Fruit fly (Drosophila melanogaster) whole organism, embryonic: ENCODE measurements around the gene CG5355.

Source experiments
- Blimp-1 ChIP-seq: fragments of 200-800 bp; sonication (Bioruptor generic); optimal IDR thresholded peaks from 3 replicates; lab custom pipeline; 2018; ENCODE audit warnings: missing biosample characterization, missing genetic modification characterization, mild to moderate bottlenecking, moderate library complexity, missing genetic modification reagents
- CG12299 ChIP-seq: fragments of 200-800 bp; sonication (Bioruptor generic); optimal IDR thresholded peaks from 2 replicates; lab custom pipeline; 2018; ENCODE audit warnings: missing biosample characterization, mild to moderate bottlenecking, missing genetic modification characterization
- CG12391 ChIP-seq: fragments of 200-800 bp; sonication (Bioruptor generic); optimal IDR thresholded peaks from 3 replicates; lab custom pipeline; 2018; ENCODE audit warnings: missing biosample characterization, mild to moderate bottlenecking, missing genetic modification characterization, moderate library complexity
- CG14710 ChIP-seq: fragments of 200-800 bp; sonication (Bioruptor generic); optimal IDR thresholded peaks from 3 replicates; lab custom pipeline; 2019; ENCODE audit warnings: missing biosample characterization, mild to moderate bottlenecking, missing genetic modification characterization, moderate library complexity
- CG15696 ChIP-seq: fragments of 200-800 bp; sonication (Bioruptor generic); optimal IDR thresholded peaks from 2 replicates; lab custom pipeline; 2019; ENCODE audit warnings: missing biosample characterization, mild to moderate bottlenecking, missing genetic modification characterization, moderate library complexity
- CG17385 ChIP-seq: fragments of 200-800 bp; sonication (Bioruptor generic); optimal IDR thresholded peaks from 3 replicates; lab custom pipeline; 2018; ENCODE audit warnings: missing biosample characterization, mild to moderate bottlenecking, missing genetic modification characterization
- CG2678 ChIP-seq: fragments of 200-800 bp; sonication (Bioruptor generic); optimal IDR thresholded peaks from 3 replicates; lab custom pipeline; 2019; ENCODE audit warnings: missing biosample characterization, mild to moderate bottlenecking, missing genetic modification characterization, moderate library complexity
- CG32772 ChIP-seq: fragments of 200-800 bp; sonication (Bioruptor generic); IDR thresholded peaks from 2 replicates; pipeline ENCODE4 v1.3.6; 2022; ENCODE audit warnings: missing biosample characterization, missing genetic modification characterization
- CG6689 ChIP-seq: fragments of 200-800 bp; sonication (Bioruptor generic); IDR thresholded peaks from 2 replicates; pipeline ENCODE4 v1.3.6; 2022; ENCODE audit warnings: missing biosample characterization, missing genetic modification characterization
- CG7556 ChIP-seq: fragments of 200-800 bp; sonication (Bioruptor generic); optimal IDR thresholded peaks from 2 replicates; lab custom pipeline; 2017; ENCODE audit warnings: missing biosample characterization, mild to moderate bottlenecking, missing genetic modification characterization
- CG8388 ChIP-seq: fragments of 200-800 bp; sonication (Bioruptor generic); optimal IDR thresholded peaks from 2 replicates; lab custom pipeline; 2019; ENCODE audit warnings: missing biosample characterization, mild to moderate bottlenecking, missing genetic modification characterization, moderate library complexity
- CG9215 ChIP-seq: fragments of 200-800 bp; sonication (Bioruptor generic); IDR thresholded peaks from 2 replicates; pipeline ENCODE4 v1.3.6; 2022; ENCODE audit warnings: missing biosample characterization, missing genetic modification characterization
- CG9437 ChIP-seq: fragments of 200-800 bp; sonication (Bioruptor generic); optimal IDR thresholded peaks from 2 replicates; lab custom pipeline; 2018; ENCODE audit warnings: missing biosample characterization, mild to moderate bottlenecking, missing genetic modification characterization
- CG9932 ChIP-seq: fragments of 200-800 bp; sonication (Bioruptor generic); IDR thresholded peaks from 2 replicates; pipeline ENCODE4 v1.3.6; 2022; ENCODE audit warnings: missing biosample characterization, missing genetic modification characterization
- Chrac-16 ChIP-seq: fragments of 200-800 bp; sonication (Bioruptor generic); optimal IDR thresholded peaks from 3 replicates; lab custom pipeline; 2016; ENCODE audit warnings: missing biosample characterization, missing genetic modification characterization
- Dbx ChIP-seq: fragments of 200-800 bp; sonication (Bioruptor generic); IDR thresholded peaks from 3 replicates; pipeline ENCODE4 v1.3.6; 2022; ENCODE audit warnings: missing biosample characterization, missing genetic modification characterization
- E2f1 ChIP-seq: fragments of 200-800 bp; sonication (Bioruptor generic); IDR thresholded peaks from 2 replicates; pipeline ENCODE4 v1.3.6; 2022; ENCODE audit warnings: missing biosample characterization, missing genetic modification characterization
- Gsc ChIP-seq: fragments of 200-800 bp; sonication (Bioruptor generic); IDR thresholded peaks from 2 replicates; pipeline ENCODE4 v1.3.6; 2022; ENCODE audit warnings: missing biosample characterization, missing genetic modification characterization
- Mes4 ChIP-seq: fragments of 200-800 bp; sonication (Bioruptor generic); optimal IDR thresholded peaks from 2 replicates; lab custom pipeline; 2016; ENCODE audit warnings: missing biosample characterization, missing genetic modification characterization
- NC2α ChIP-seq: fragments of 200-800 bp; sonication (Bioruptor generic); optimal IDR thresholded peaks from 2 replicates; lab custom pipeline; 2016; ENCODE audit warnings: missing biosample characterization, missing genetic modification characterization
- NC2β ChIP-seq: fragments of 200-800 bp; sonication (Bioruptor generic); optimal IDR thresholded peaks from 2 replicates; lab custom pipeline; 2016; ENCODE audit warnings: missing biosample characterization, missing genetic modification characterization
- Ptx1 ChIP-seq: fragments of 200-800 bp; sonication (Bioruptor generic); IDR thresholded peaks from 2 replicates; pipeline ENCODE4 v1.3.6; 2022; ENCODE audit warnings: missing biosample characterization, missing genetic modification characterization
- Rfx ChIP-seq: fragments of 200-800 bp; sonication (Bioruptor generic); IDR thresholded peaks from 2 replicates; pipeline ENCODE4 v1.3.6; 2022; ENCODE audit warnings: missing biosample characterization, missing genetic modification characterization
- Spps ChIP-seq: fragments of 200-800 bp; sonication (Bioruptor generic); optimal IDR thresholded peaks from 2 replicates; lab custom pipeline; 2018; ENCODE audit warnings: missing biosample characterization, mild to moderate bottlenecking, missing genetic modification characterization
- aop ChIP-seq: fragments of 200-800 bp; sonication (Bioruptor generic); IDR thresholded peaks from 2 replicates; pipeline ENCODE4 v1.3.6; 2022; ENCODE audit warnings: missing biosample characterization, missing genetic modification characterization
- ato ChIP-seq: fragments of 200-800 bp; sonication (Bioruptor generic); IDR thresholded peaks from 2 replicates; pipeline ENCODE4 v1.3.6; 2022; ENCODE audit warnings: missing biosample characterization, missing genetic modification characterization; ENCODE audit not compliant: partially characterized antibody
- bbx ChIP-seq: fragments of 200-800 bp; sonication (Bioruptor generic); IDR thresholded peaks from 2 replicates; pipeline ENCODE4 v1.3.6; 2022; ENCODE audit warnings: missing biosample characterization, missing genetic modification characterization; ENCODE audit not compliant: partially characterized antibody
- btn ChIP-seq: fragments of 200-800 bp; sonication (Bioruptor generic); optimal IDR thresholded peaks from 2 replicates; lab custom pipeline; 2016; ENCODE audit warnings: missing biosample characterization, missing genetic modification characterization
- cad ChIP-seq: fragments of >200 bp; optimal IDR thresholded peaks from 2 replicates; lab custom pipeline; 2017; ENCODE audit warnings: missing biosample characterization, missing genetic modification characterization
- ci ChIP-seq: fragments of 200-800 bp; sonication (Bioruptor generic); IDR thresholded peaks from 3 replicates; pipeline ENCODE4 v1.3.6; 2022; ENCODE audit warnings: missing biosample characterization, missing genetic modification characterization
- crc ChIP-seq: fragments of 200-800 bp; sonication (Bioruptor generic); optimal IDR thresholded peaks from 2 replicates; lab custom pipeline; 2016; ENCODE audit warnings: missing biosample characterization, missing genetic modification characterization
- crp ChIP-seq, 2 experiments: fragments of 200-800 bp; sonication (Bioruptor generic); optimal IDR thresholded peaks; 2 replicates in 1 of 2; 3 replicates in 1 of 2; lab custom pipeline; 2017; ENCODE audit warnings: missing biosample characterization in 2 of 2, missing genetic modification characterization in 2 of 2, mild to moderate bottlenecking in 1 of 2, moderate library complexity in 1 of 2
- dati ChIP-seq: fragments of 200-800 bp; sonication (Bioruptor generic); IDR thresholded peaks from 2 replicates; pipeline ENCODE4 v1.3.6; 2022; ENCODE audit warnings: missing biosample characterization, missing genetic modification characterization
- dm ChIP-seq: fragments of 200-800 bp; sonication (Bioruptor generic); optimal IDR thresholded peaks from 3 replicates; lab custom pipeline; 2016; ENCODE audit warnings: missing biosample characterization, missing genetic modification characterization
- fu2 ChIP-seq: fragments of 200-800 bp; sonication (Bioruptor generic); optimal IDR thresholded peaks from 2 replicates; lab custom pipeline; 2016; ENCODE audit warnings: missing biosample characterization, missing genetic modification characterization
- h ChIP-seq: fragments of >200 bp; optimal IDR thresholded peaks from 2 replicates; lab custom pipeline; 2017
- kah ChIP-seq: fragments of 200-800 bp; sonication (Bioruptor generic); optimal IDR thresholded peaks from 2 replicates; lab custom pipeline; 2018; ENCODE audit warnings: missing biosample characterization, mild to moderate bottlenecking, missing genetic modification characterization
- lab ChIP-seq: fragments of 200-800 bp; sonication (Bioruptor generic); optimal IDR thresholded peaks from 3 replicates; lab custom pipeline; 2017; ENCODE audit warnings: missing biosample characterization, missing genetic modification characterization, mild to moderate bottlenecking, moderate library complexity, missing genetic modification reagents
- lov ChIP-seq, 2 experiments: fragments of 200-800 bp in 1 of 2; fragments of >200 bp in 1 of 2; sonication (Bioruptor generic) in 1 of 2; IDR thresholded peaks in 1 of 2; optimal IDR thresholded peaks in 1 of 2; 2 replicates in 1 of 2; 3 replicates in 1 of 2; pipeline versions ENCODE4 v1.3.6 to Lab custom; 2017 to 2022; ENCODE audit warnings: missing biosample characterization in 1 of 2, missing genetic modification characterization in 1 of 2
- luna ChIP-seq: fragments of 200-800 bp; sonication (Bioruptor generic); optimal IDR thresholded peaks from 2 replicates; lab custom pipeline; 2016; ENCODE audit warnings: missing biosample characterization, missing genetic modification characterization
- onecut ChIP-seq: fragments of 200-800 bp; sonication (Bioruptor generic); IDR thresholded peaks from 2 replicates; pipeline ENCODE4 v1.3.6; 2022; ENCODE audit warnings: missing biosample characterization, missing genetic modification characterization
- org-1 ChIP-seq: fragments of 200-800 bp; sonication (Bioruptor generic); optimal IDR thresholded peaks from 2 replicates; lab custom pipeline; 2017; ENCODE audit warnings: missing biosample characterization, missing genetic modification characterization
- peb ChIP-seq: fragments of 200-800 bp; sonication (Bioruptor generic); IDR thresholded peaks from 2 replicates; pipeline ENCODE4 v1.3.6; 2022; ENCODE audit warnings: missing biosample characterization, missing genetic modification characterization
- pita ChIP-seq: fragments of 200-800 bp; sonication (Bioruptor generic); optimal IDR thresholded peaks from 2 replicates; lab custom pipeline; 2017; ENCODE audit warnings: missing biosample characterization, mild to moderate bottlenecking, missing genetic modification characterization
- prd ChIP-seq, 3 experiments: fragments of >200 bp in 2 of 3; fragments of 200-800 bp in 1 of 3; sonication (Bioruptor generic) in 1 of 3; optimal IDR thresholded peaks in 2 of 3; IDR thresholded peaks in 1 of 3; 2 replicates in 2 of 3; 3 replicates in 1 of 3; pipeline versions ENCODE4 v1.3.6 to Lab custom; 2017 to 2022; ENCODE audit warnings: missing biosample characterization in 1 of 3, missing genetic modification characterization in 1 of 3
- rib ChIP-seq: fragments of 200-800 bp; sonication (Bioruptor generic); IDR thresholded peaks from 2 replicates; pipeline ENCODE4 v1.3.6; 2022; ENCODE audit warnings: missing biosample characterization, missing genetic modification characterization
- sob ChIP-seq: fragments of 200-800 bp; sonication (Bioruptor generic); IDR thresholded peaks from 2 replicates; pipeline ENCODE4 v1.3.6; 2022; ENCODE audit warnings: missing biosample characterization, missing genetic modification characterization
- toy ChIP-seq: fragments of 200-800 bp; sonication (Bioruptor generic); IDR thresholded peaks from 2 replicates; pipeline ENCODE4 v1.3.6; 2022; ENCODE audit warnings: missing biosample characterization, missing genetic modification characterization
- tup ChIP-seq: fragments of 200-800 bp; sonication (Bioruptor generic); optimal IDR thresholded peaks from 2 replicates; lab custom pipeline; 2016; ENCODE audit warnings: missing biosample characterization, mild to moderate bottlenecking, missing genetic modification characterization, moderate library complexity
- zfh2 ChIP-seq: fragments of 200-800 bp; sonication (Bioruptor generic); optimal IDR thresholded peaks from 2 replicates; lab custom pipeline; 2016; ENCODE audit warnings: missing biosample characterization, missing genetic modification characterization

CG5355 gene

DNA sequence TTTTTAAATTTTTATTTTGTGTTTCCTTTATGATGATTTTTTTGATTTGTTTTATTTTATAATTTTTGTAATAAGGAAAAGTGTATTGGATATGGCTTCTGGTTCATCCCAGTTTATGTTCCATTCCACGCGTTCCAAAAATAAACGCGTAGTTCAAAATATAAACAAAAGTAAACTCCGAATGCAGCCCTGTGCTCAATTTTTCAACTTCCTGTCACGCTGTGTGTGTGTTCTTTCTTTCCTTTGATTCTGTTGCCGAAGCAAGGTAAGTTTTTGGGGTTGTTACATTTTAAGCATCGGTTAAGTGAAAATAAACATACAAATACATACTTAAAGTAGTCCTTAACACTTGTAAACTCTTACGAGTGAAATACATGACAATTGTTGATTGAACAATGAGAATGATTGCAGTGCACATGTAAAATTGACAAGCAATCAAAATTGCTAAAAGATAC lies 5.1 kb downstream of the CG5355 start, which contains the start of the genes Ip259 and RpS27A (continued):
- TF ChIP-seq prd (optimal IDR thresholded peaks at IDR 0.05; lab: Kevin White, UChicago) (no peak), prd (GFP tag; IDR thresholded peaks at IDR 0.05; lab: Robert Waterston, UW) (peak; percentile 62; the same call in 2 of the 3 replicates), bbx (GFP tag; lab: Robert Waterston, UW) (peak; percentile 34; the same call in 1 of the 2 replicates), CG7556 (GFP tag; lab: Kevin White, UChicago) (no peak), peb (GFP tag; lab: Robert Waterston, UW) (no peak; the same call in 1 of the 2 replicates), cad (GFP tag; lab: Kevin White, UChicago) (no peak), pita (no peak), CG15696 (tag; lab: Kevin White, UChicago) (peak; percentile 42), lab (GFP tag; lab: Kevin White, UChicago) (no peak), CG9932 (GFP tag; lab: Robert Waterston, UW) (no peak), crp (GFP tag; optimal IDR thresholded peaks at IDR 0.05; lab: Kevin White, UChicago) (peak in 1 of 2 experiments; percentile 47), crc (GFP tag; lab: Kevin White, UChicago) (peak; percentile 56), Spps (tag; lab: Kevin White, UChicago) (peak; percentile 21), dati (GFP tag; lab: Robert Waterston, UW) (peak; percentile 58), fu2 (GFP tag; lab: Kevin White, UChicago) (peak; percentile 69), dm (GFP tag; lab: Kevin White, UChicago) (peak; percentile 96), rib (GFP tag; lab: Robert Waterston, UW) (0 out of 2 replicates have a peak, but pooled peaks have one; percentile 59), ato (GFP tag; lab: Robert Waterston, UW) (no peak), E2f1 (GFP tag; lab: Robert Waterston, UW) (peak; percentile 61; the same call in 1 of the 2 replicates), CG8388 (GFP tag; lab: Kevin White, UChicago) (peak; percentile 53), NC2β (peak; percentile 96), ci (GFP tag; lab: Robert Waterston, UW) (peak; percentile 92), Blimp-1 (GFP tag; lab: Kevin White, UChicago) (no peak), lov (optimal IDR thresholded peaks at IDR 0.05; lab: Kevin White, UChicago) (no peak), lov (GFP tag; IDR thresholded peaks at IDR 0.05; lab: Robert Waterston, UW) (peak; percentile 93), h (lab: Kevin White, UChicago) (no peak), sob (GFP tag; lab: Robert Waterston, UW) (peak; percentile 84), CG9437 (GFP tag; lab: Kevin White, UChicago) (peak; percentile 74), NC2α (peak; percentile 47), CG32772 (GFP tag; lab: Robert Waterston, UW) (no peak; the same call in 1 of the 2 replicates), toy (GFP tag; lab: Robert Waterston, UW) (no peak), CG17385 (GFP tag; lab: Kevin White, UChicago) (peak; percentile 81), zfh2 (GFP tag; lab: Kevin White, UChicago) (peak; percentile 57), Dbx (peak; percentile 88), tup (no peak), CG2678 (tag; lab: Kevin White, UChicago) (no peak), CG6689 (peak; percentile 59), aop (GFP tag; lab: Robert Waterston, UW) (no peak), onecut (peak; percentile 75), Ptx1 (GFP tag; lab: Robert Waterston, UW) (peak; percentile 71; the same call in 1 of the 2 replicates), Mes4 (peak; percentile 87), luna (GFP tag; lab: Kevin White, UChicago) (peak; percentile 56), CG14710 (tag; lab: Kevin White, UChicago) (peak; percentile 73), CG9215 (GFP tag; lab: Robert Waterston, UW) (no peak), Gsc (no peak), btn (GFP tag; lab: Kevin White, UChicago) (peak; percentile 32), Chrac-16 (GFP tag; lab: Kevin White, UChicago) (peak; percentile 52), CG12299 (tag; lab: Kevin White, UChicago) (peak; percentile 64), org-1 (GFP tag; lab: Kevin White, UChicago) (peak; percentile 40), Rfx (GFP tag; lab: Robert Waterston, UW) (peak; percentile 86; the same call in 1 of the 2 replicates), CG12391 (tag; lab: Kevin White, UChicago) (peak; percentile 68), kah (GFP tag; lab: Kevin White, UChicago) (peak; percentile 59)
